Worm (Caenorhabditis elegans): ENCODE data around the gene ech-8.

The ech-8 gene

DNA sequence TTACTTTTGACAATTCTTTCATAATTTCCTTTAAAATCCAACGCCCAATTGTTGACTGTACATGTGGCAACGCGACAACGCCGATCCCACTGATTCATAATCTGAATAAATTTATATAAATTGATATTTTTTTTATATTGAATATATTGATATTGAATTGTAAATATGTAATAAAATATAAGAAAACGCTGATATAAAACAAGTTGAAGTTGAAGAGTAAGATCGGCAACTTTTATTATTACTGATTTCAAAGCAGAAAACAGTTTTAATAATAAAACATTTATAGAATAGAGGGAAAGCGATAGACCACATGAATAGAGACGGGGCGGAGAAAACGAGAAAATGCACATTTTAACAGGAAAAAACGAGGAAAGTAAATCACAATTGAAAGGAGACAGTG is 19.8 kb downstream of the ech-8 start, which contains the start of gene qns-1:
TSS of gene qns-1 (minus strand) at position 101 of the 400 bp plus-strand sequence.
- TF ChIP-seq unc-62 (GFP tag; optimal IDR thresholded peaks at IDR 0.05): no peak

DNA sequence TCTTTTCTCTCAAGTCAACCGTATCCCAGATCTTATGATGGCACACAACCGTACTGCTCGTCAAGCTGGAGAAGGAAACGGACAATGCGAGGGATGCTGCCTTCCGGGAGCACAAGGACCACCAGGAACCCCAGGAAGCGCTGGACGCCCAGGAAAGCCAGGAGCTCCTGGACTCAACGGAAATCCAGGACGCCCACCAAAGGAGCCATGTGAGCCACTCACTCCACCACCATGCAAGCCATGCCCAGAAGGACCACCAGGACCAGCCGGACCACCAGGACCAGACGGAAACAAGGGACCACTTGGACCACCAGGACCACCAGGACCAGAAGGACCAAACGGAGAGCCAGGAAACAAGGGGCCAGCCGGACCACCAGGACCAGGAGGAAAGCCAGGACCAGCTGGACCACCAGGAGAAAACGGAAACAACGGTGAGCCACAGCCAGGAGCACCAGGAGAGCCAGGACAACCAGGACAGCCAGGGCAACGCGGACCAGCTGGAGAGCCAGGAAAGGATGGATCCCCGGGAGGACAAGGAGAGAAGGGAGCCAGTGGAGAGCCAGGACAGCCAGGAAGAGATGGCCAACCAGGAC is 22.2 kb downstream of the ech-8 start:
- TF ChIP-seq unc-62 (GFP tag; optimal IDR thresholded peaks at IDR 0.05): no peak

DNA sequence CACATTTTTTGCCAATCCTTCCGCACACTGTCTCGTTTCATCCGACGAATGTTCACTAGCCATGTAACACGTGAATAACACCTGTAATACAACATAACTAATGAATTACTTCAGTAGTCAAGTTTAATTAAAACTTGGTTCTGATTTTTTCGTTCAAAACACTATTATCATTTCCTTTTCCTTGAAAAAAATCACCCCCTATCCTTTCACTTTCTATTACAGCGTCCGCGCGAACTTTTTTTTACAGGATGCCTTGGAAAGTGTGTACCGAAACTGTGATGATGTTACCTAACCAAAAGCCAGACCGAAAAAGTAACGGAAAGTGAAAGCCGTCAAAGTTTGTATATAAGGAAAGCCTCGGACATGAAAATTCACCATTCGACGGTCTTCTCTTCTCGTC is 22.9 kb downstream of the ech-8 start, which contains the start of gene col-124:
TSS of gene col-124 (plus strand) at position 374 of the 400 bp plus-strand sequence.
- TF ChIP-seq unc-62 (GFP tag; optimal IDR thresholded peaks at IDR 0.05): no peak

DNA sequence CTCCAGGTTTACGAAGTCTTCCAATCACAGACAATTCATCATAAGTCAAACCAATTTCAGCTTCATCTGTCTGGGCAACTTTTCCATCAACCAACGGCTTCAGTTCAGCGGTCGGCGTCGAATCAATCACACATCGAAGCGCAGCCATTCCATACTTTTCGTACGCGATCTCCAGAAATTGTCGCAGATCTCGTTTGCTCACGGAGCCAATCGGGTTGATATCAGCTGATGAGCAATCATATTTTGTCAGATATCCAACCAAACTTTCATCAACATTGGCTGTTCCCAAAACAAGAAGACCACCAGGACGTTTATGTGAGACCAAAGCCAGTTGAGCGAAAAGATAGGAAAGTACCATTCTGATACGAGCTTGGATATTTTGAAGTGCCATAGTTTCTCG is 23.6 kb downstream of the ech-8 start:
- no peak for TF ChIP-seq unc-62 (GFP tag; optimal IDR thresholded peaks at IDR 0.05)

DNA sequence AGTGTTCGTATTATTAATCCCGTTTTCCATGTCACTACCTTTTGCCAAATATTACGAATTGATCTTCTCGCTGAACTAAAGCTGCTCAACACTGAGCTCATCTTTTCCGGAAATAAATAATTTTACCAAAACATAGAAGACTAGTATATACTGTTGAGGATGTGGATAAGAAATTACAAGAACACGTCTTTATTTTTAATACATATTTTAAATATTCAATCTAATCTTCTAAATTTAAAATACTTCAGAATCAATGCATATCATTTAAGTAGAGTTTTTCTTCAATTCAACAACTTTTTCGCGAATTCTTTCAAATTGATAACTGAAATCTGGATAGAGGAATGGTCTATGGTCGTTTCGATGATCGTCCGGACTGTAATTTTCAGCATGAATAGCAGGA is 24.2 kb downstream of the ech-8 start, which contains the start of gene abt-1:
TSS of gene abt-1 (minus strand) at position 101 of the 400 bp plus-strand sequence.
- no peak for TF ChIP-seq unc-62 (GFP tag; optimal IDR thresholded peaks at IDR 0.05)

DNA sequence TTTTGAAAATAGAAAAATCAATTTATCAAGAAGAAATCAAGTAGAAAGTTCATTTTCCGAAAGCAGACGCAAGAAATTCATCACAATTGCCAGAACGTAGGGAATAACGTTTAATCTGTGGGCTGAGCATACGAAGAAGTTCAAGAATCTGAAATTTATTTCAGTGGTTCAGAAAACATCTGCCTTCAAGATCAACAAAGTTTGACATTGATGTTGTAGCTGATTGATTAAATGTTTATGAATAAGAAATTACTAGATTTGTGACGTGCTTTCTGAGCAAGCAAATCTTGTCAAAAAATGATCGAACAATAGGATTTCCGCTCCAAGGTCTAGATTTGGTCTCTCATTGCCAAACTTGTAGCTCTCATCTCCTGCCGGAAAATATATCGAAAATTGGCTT is 32.8 kb downstream of the ech-8 start, which contains the start of gene K04D7.6:
TSS of gene K04D7.6 (minus strand) at position 101 of the 400 bp plus-strand sequence.
- TF ChIP-seq unc-62 (GFP tag; optimal IDR thresholded peaks at IDR 0.05): no peak

DNA sequence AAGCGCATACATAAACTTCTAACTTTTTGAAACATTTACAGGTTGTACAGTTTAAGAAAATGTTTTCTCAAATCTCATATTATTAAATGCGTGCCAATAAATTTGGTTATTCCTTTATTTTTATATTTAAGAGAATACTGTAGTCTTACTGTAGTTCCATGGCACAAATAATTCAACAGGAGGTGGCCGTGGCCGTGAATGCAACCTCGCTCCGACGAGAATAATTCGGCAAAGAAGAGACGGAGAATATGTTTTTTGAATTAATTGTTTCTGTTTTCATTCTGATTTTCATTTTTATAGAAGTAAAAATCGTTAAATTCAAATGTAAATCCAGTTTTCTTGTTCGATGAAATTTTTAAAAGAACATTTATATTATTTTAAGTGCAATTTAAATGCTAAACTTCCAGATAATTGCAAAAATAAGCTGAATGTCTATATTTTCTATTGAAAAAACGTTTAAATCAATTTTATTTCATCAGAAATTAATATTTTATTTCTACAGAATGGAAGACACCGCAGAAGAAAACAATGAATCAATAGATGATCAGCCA is 41.6 kb downstream of the ech-8 start, which contains the start of gene gon-4:
TSS of gene gon-4 (plus strand) at position 501 of the 551 bp plus-strand sequence.
- no peak for TF ChIP-seq unc-62 (GFP tag; optimal IDR thresholded peaks at IDR 0.05)

DNA sequence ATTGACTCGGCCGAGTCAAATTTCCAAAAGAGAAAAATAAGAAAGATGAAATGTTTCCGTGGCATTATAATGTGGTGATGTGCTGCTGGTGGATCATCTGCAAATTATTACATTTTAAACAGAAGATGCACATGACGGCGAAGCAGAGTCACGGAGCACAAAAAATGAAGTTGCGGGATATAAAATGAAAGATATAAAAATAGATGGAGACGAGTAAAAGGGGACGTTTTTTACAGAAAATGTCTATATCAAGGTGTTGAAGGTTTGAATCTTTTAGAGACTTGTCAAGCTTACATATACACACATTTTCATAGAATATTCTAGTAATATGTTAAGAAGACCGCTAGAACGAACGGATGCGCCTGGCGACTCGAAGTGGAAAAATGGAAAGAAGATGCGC is 44.6 kb downstream of the ech-8 start, which contains the start of gene ptrg-1:
TSS of gene ptrg-1 (minus strand) at position 101 of the 400 bp plus-strand sequence.
- TF ChIP-seq unc-62 (GFP tag; optimal IDR thresholded peaks at IDR 0.05): no peak

DNA sequence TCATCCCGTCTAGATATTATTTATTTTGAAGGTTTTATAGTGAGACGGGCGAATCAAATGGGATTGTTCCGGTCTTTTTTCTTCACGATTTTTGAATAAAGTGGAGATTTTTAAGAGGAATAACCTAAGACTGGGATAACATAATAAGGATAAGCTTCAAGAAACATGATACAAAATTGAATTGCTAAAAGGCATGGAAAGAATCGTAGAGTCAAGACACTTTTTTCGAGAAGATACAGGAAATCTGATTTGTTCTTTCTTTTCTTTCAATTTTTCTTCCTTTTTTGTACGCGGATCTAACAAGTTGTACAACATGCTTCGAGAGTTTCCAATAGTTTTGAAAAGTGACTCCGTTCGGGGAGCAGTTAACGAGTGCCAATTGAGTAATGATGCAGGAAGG is 47.5 kb downstream of the ech-8 start:
- no peak for TF ChIP-seq unc-62 (GFP tag; optimal IDR thresholded peaks at IDR 0.05)

DNA sequence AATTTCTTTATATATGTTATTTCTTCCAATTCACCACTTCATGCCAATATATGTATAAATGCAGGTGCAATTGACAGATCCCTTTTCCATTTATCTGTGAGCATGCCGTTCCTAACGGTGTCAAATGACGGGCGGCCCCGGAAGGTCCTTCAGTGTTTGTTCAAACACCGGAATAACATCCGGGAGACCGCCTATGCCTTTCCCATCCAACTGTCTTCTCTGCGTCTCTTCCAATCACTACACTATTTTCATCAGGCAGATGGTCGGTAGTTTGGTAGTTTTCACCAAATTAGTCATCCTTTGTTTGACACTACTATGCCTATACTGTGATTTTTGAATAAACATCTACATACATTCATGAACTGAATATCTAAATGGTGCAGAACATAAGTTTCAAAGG is 48.4 kb downstream of the ech-8 start:
- no peak for TF ChIP-seq unc-62 (GFP tag; optimal IDR thresholded peaks at IDR 0.05)

DNA sequence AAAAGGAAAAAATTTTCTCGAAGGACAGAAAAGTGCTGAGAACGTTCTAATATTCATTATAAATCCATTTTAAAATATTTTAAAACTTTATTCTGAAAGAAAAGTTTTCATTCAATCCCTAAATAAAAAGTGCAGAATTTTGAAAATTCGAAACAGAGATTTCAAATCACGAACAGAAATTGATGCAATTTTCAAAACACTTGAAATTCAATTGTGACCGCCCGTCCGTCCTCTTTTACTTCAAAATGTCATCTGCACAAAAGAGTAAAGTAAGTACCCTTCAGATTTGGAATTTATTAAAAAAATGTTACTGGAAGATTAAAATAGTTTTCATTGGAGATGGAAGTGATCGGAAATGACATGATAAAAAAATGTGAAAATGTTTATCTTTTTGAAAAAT is 50.5 kb downstream of the ech-8 start:
- TF ChIP-seq unc-62 (GFP tag; optimal IDR thresholded peaks at IDR 0.05): no peak

Measured in whole organism, dauer.